Worm (Caenorhabditis elegans) whole organism, late embryonic: ENCODE measurements around the gene F13H8.8.
A peak's percentile ranks its signal among the peaks of the same experiment; 100 is the strongest.

Source experiments
- F13H6.1 ChIP-seq: sonication (generic microtip); optimal IDR thresholded peaks from 2 replicates; lab custom pipeline; 2016; ENCODE audit warnings: missing genetic modification characterization, missing compliant biosample characterization
- ceh-45 ChIP-seq: fragments of 200-800 bp; sonication (Bioruptor generic); IDR thresholded peaks from 2 replicates; pipeline ENCODE4 v1.3.6; 2022; ENCODE audit warnings: missing genetic modification reagents, missing genetic modification characterization, missing compliant biosample characterization
- ceh-48 ChIP-seq: sonication (generic microtip); optimal IDR thresholded peaks from 2 replicates; lab custom pipeline; 2016; ENCODE audit warnings: missing genetic modification characterization, inconsistent platforms, missing compliant biosample characterization
- dve-1 ChIP-seq: sonication (generic microtip); optimal IDR thresholded peaks from 2 replicates; lab custom pipeline; 2017; ENCODE audit warnings: antibody characterized with exemption, mild to moderate bottlenecking, missing genetic modification characterization, missing compliant biosample characterization
- hlh-13 ChIP-seq: fragments of 200-800 bp; sonication (Bioruptor generic); optimal IDR thresholded peaks from 2 replicates; lab custom pipeline; 2018; ENCODE audit warnings: mild to moderate bottlenecking, missing genetic modification characterization, missing compliant biosample characterization
- nfya-1 ChIP-seq: sonication (generic microtip); optimal IDR thresholded peaks from 2 replicates; lab custom pipeline; 2017; ENCODE audit warnings: missing genetic modification characterization, mild to moderate bottlenecking, missing compliant biosample characterization, antibody characterized with exemption, moderate library complexity
- pha-4 ChIP-seq: fragments of 150-350 bp; optimal IDR thresholded peaks from 2 replicates; lab custom pipeline; 2018; ENCODE audit warnings: missing biosample characterization, missing genetic modification reagents, missing genetic modification characterization
- pqm-1 ChIP-seq: sonication (generic microtip); optimal IDR thresholded peaks from 2 replicates; lab custom pipeline; 2016; ENCODE audit warnings: missing genetic modification characterization, missing compliant biosample characterization
- pros-1 ChIP-seq: fragments of 150-350 bp; optimal IDR thresholded peaks from 2 replicates; lab custom pipeline; 2014; ENCODE audit warnings: missing biosample characterization, missing genetic modification reagents, missing genetic modification characterization
- unc-86 ChIP-seq: sonication (generic microtip); optimal IDR thresholded peaks from 2 replicates; lab custom pipeline; 2016; ENCODE audit warnings: missing genetic modification characterization, missing compliant biosample characterization

- TF ChIP-seq pros-1 (tag; lab: Kevin White, UChicago) (no peak), nfya-1 (tag; lab: Kevin White, UChicago) (peak; percentile 80), pha-4 (tag; lab: Kevin White, UChicago) (no peak), F13H6.1 (tag; lab: Kevin White, UChicago) (peak; percentile 41), unc-86 (tag; lab: Kevin White, UChicago) (no peak), dve-1 (tag; lab: Kevin White, UChicago) (no peak), hlh-13 (GFP tag; lab: Kevin White, UChicago) (no peak), ceh-48 (tag; lab: Kevin White, UChicago) (peak; percentile 18), ceh-45 (GFP tag; lab: Robert Waterston, UW) (no peak), pqm-1 (tag; lab: Kevin White, UChicago) (no peak)
These were observed 2.0 kb upstream of the F13H8.8 start, which contains the start of gene F13H8.2 for ce11 chrII:6269805-6270414.
